Worm (Caenorhabditis elegans): ENCODE measurements around the gene mai-2.
A peak's percentile ranks its signal among the peaks of the same experiment; 100 is the strongest.

Gene mai-2

DNA sequence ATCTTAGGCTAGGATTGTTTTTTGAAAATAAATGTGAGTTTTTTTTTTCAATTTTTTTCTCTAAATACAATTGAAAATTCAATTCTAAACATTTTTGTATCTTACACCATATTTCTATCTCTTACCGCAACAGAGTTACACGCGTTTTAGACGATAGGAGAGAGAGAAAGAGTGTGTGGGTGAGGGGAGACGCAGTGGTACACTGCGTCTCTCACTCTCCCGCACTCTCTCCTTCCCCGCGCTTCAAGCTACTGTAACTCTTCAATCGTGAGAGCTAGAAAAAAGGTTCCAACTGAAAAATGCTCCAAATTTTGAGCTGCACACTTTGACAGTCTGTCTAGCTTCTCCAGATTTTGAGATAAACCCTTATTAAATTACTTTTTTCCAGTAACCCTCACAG, 21.9 kb upstream of the mai-2 start:
- TF ChIP-seq C38D4.7 (GFP tag; optimal IDR thresholded peaks at IDR 0.05) (no peak), ama-1 (optimal IDR thresholded peaks at IDR 0.05) (no peak), hlh-30 (tag; optimal IDR thresholded peaks at IDR 0.05; ENCODE audit: insufficient read depth) (no peak), pag-3 (tag; optimal IDR thresholded peaks at IDR 0.05; ENCODE audit: borderline replicate concordance) (no peak), lim-6 (tag; optimal IDR thresholded peaks at IDR 0.05) (no peak), che-1 (tag; optimal IDR thresholded peaks at IDR 0.05) (no peak), K02D7.2 (tag; optimal IDR thresholded peaks at IDR 0.05) (no peak), unc-86 (tag; optimal IDR thresholded peaks at IDR 0.05) (no peak), dmd-4 (tag; optimal IDR thresholded peaks at IDR 0.05; ENCODE audit: borderline replicate concordance) (no peak), ceh-6 (GFP tag; optimal IDR thresholded peaks at IDR 0.05) (no peak), K09A11.1 (tag; optimal IDR thresholded peaks at IDR 0.05; ENCODE audit: insufficient read depth) (no peak), ceh-2 (tag; optimal IDR thresholded peaks at IDR 0.05) (no peak), dve-1 (tag; optimal IDR thresholded peaks at IDR 0.05) (no peak), odd-2 (tag; optimal IDR thresholded peaks at IDR 0.05) (no peak), fax-1 (tag; optimal IDR thresholded peaks at IDR 0.05) (no peak)

DNA sequence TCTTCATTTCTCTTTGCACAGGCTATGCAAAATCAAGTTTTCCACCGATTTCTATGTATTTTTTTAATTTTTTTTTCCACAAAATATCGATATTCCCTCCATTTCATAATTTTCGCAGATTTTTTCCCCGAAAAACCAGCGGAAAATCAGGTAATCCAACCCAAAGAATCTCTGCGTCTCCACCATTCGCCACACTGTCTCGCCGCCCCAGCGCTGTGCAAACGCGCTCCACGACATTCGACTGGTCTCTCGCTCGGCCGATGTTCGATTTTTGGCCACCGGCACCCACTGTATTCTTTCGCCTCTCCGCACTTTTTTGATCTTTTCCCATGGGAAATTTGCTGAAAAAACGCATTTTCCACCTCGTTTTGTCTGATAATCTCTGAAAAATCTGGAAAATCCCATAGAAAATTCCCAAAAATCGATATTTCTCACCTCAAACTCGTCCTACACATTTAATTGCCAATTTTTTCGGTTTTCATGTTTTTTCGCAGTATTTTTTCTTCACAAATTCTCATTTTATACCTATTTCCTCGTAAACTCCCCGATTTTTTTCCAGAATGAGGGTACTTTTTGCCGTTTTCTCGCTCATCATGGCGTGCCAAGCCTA, 17.0 kb upstream of the mai-2 start, which contains the start of gene vha-19:
TSS of gene vha-19 (plus strand) at position 560 of the 610 bp plus-strand sequence.
- TF ChIP-seq ets-4 (tag; optimal IDR thresholded peaks at IDR 0.05) (peak; percentile 14), ceh-6 (GFP tag; optimal IDR thresholded peaks at IDR 0.05) (no peak), hlh-8 (tag; optimal IDR thresholded peaks at IDR 0.05) (no peak), hlh-30 (tag; optimal IDR thresholded peaks at IDR 0.05; ENCODE audit: insufficient read depth) (no peak), eyg-1 (tag; optimal IDR thresholded peaks at IDR 0.05) (no peak), ceh-19 (GFP tag; optimal IDR thresholded peaks at IDR 0.05) (no peak), K09A11.1 (tag; optimal IDR thresholded peaks at IDR 0.05; ENCODE audit: insufficient read depth) (no peak), ceh-34 (tag; optimal IDR thresholded peaks at IDR 0.05) (peak; percentile 51), ceh-48 (tag; optimal IDR thresholded peaks at IDR 0.05) (peak; percentile 23), unc-42 (tag; optimal IDR thresholded peaks at IDR 0.05) (no peak), sox-4 (tag; optimal IDR thresholded peaks at IDR 0.05) (no peak)

DNA sequence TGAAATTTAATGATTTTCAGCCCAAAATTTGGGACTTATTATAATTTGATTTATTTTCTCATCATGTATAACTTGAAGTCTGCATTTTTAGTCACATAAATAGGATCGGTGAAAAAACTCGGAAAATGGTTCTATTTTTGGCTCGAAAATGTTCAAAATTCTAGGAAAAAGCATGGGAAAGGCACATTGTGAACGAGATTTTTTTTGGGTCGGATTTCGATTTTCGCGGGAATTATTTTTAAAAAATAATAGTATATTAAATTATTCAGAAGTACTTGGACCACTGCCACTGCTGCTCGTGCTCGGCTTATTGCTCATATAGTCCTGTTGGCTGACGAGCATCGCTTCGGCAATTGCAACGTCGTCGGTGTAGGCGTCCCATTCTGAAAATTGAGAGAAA, 12.3 kb upstream of the mai-2 start:
- TF ChIP-seq pax-1 (tag; optimal IDR thresholded peaks at IDR 0.05), result no peak
- no peak for TF ChIP-seq lim-6 (tag; optimal IDR thresholded peaks at IDR 0.05)
- no peak for TF ChIP-seq K02D7.2 (tag; optimal IDR thresholded peaks at IDR 0.05)
- TF ChIP-seq ceh-19 (GFP tag; optimal IDR thresholded peaks at IDR 0.05), result no peak
- TF ChIP-seq sdc-2 (tag; optimal IDR thresholded peaks at IDR 0.05), result no peak
- no peak for TF ChIP-seq ceh-9 (tag; optimal IDR thresholded peaks at IDR 0.05)
- TF ChIP-seq lin-11 (tag; optimal IDR thresholded peaks at IDR 0.05), result no peak

DNA sequence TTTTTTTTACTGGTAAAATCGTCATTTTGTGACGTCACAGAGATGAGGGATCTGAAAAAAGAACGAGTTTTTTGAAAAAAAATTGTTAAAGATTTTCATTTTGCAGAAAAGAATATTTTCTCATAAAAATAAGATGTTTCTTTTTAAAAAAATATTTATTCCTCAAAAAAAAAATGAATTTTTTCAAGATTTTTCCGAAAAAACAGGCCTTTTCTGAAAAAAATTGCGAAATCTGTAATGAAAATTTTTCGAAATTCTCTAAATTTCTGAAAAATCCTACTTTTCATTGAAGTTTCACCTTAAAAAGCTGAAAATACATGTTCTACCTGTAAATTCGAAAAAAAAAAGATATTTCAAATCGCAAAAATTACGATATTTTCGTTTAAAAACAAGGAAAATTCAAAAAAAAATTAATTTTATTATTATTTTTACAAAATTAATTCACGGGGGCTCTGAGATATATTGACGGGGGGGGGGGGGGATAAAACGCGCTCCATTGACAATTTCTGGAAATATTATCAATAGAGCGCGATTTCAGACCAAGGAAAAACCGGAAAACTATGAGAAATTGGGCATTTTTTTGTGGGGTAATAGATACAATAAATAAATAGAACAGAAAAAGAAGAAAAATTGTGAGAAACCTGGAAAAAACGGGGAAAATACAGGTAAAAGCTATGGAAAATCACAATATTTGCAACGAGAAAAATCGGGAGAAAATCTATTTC, 7.5 kb upstream of the mai-2 start, which contains the start of gene otub-4:
TSS of gene otub-4 (minus strand) at position 51 of the 725 bp plus-strand sequence.
- no peak for TF ChIP-seq pha-2 (tag; optimal IDR thresholded peaks at IDR 0.05)
- no peak for TF ChIP-seq sox-4 (tag; optimal IDR thresholded peaks at IDR 0.05)
- TF ChIP-seq unc-3 (GFP tag; conservative IDR thresholded peaks at IDR 0.05), result no peak
- TF ChIP-seq unc-3 (tag; optimal IDR thresholded peaks at IDR 0.05), result no peak
- no peak for TF ChIP-seq dve-1 (tag; optimal IDR thresholded peaks at IDR 0.05)
- no peak for TF ChIP-seq gmeb-2 (tag; optimal IDR thresholded peaks at IDR 0.05)
- no peak for TF ChIP-seq npax-4 (tag; optimal IDR thresholded peaks at IDR 0.05)
- no peak for TF ChIP-seq ztf-16 (tag; optimal IDR thresholded peaks at IDR 0.05)
- TF ChIP-seq pat-9 (tag; optimal IDR thresholded peaks at IDR 0.05), result no peak
- TF ChIP-seq fkh-6 (tag; optimal IDR thresholded peaks at IDR 0.05), result no peak
- no peak for TF ChIP-seq ceh-2 (tag; optimal IDR thresholded peaks at IDR 0.05)
- TF ChIP-seq nhr-232 (tag; optimal IDR thresholded peaks at IDR 0.05), result no peak
- TF ChIP-seq ref-2 (tag; optimal IDR thresholded peaks at IDR 0.05), result no peak
- no peak for TF ChIP-seq ttx-3 (tag; optimal IDR thresholded peaks at IDR 0.05)
- no peak for TF ChIP-seq pag-3 (tag; optimal IDR thresholded peaks at IDR 0.05; ENCODE audit: borderline replicate concordance)
- TF ChIP-seq fax-1 (tag; optimal IDR thresholded peaks at IDR 0.05), result no peak
- TF ChIP-seq hlh-8 (tag; optimal IDR thresholded peaks at IDR 0.05), result no peak
- no peak for TF ChIP-seq ceh-30 (tag; optimal IDR thresholded peaks at IDR 0.05)
- no peak for TF ChIP-seq odd-2 (tag; optimal IDR thresholded peaks at IDR 0.05)

Data from whole organism, late embryonic.